Worm (Caenorhabditis elegans) whole organism, mixed stage, embryonic: ENCODE data around the gene ZK896.4.

Experiments
- cnd-1 ChIP-seq: fragments of 200-800 bp; sonication (Bioruptor generic); optimal IDR thresholded peaks from 2 replicates; lab custom pipeline; 2018; ENCODE audit warnings: mild to moderate bottlenecking, missing genetic modification characterization, missing compliant biosample characterization
- mep-1 ChIP-seq: fragments of 150-350 bp; optimal IDR thresholded peaks from 2 replicates; lab custom pipeline; 2017; ENCODE audit warnings: missing biosample characterization, missing genetic modification reagents, missing genetic modification characterization, inconsistent platforms
- nhr-2 ChIP-seq: fragments of 150-350 bp; optimal IDR thresholded peaks from 2 replicates; lab custom pipeline; 2014; ENCODE audit warnings: missing biosample characterization, missing genetic modification characterization

ce11 chrIV:12886012-12886411, 2.9 kb upstream of the ZK896.4 start:
- TF ChIP-seq mep-1 (tag; lab: Kevin White, UChicago) (no peak), cnd-1 (tag; lab: Kevin White, UChicago) (no peak), nhr-2 (tag; lab: Kevin White, UChicago) (no peak)
